Fruit fly (Drosophila melanogaster) whole organism, prepupa: ENCODE measurements around the gene Obp99c.
A peak's percentile ranks its signal among the peaks of the same experiment; 100 is the strongest.

Source experiments
- CG11902 ChIP-seq: fragments of 200-800 bp; sonication (Bioruptor generic); optimal IDR thresholded peaks from 3 replicates; lab custom pipeline; 2016; ENCODE audit warnings: missing biosample characterization, missing genetic modification characterization
- CG15336 ChIP-seq: fragments of 200-800 bp; sonication (Bioruptor generic); IDR thresholded peaks from 2 replicates; pipeline ENCODE4 v1.3.6; 2022; ENCODE audit warnings: missing biosample characterization, missing genetic modification characterization
- CG3032 ChIP-seq: fragments of 200-800 bp; optimal IDR thresholded peaks from 2 replicates; lab custom pipeline; 2019; ENCODE audit warnings: missing biosample characterization, mild to moderate bottlenecking, missing genetic modification characterization, moderate library complexity
- CG31627 ChIP-seq: fragments of 200-800 bp; sonication (Bioruptor generic); optimal IDR thresholded peaks from 3 replicates; lab custom pipeline; 2016; ENCODE audit warnings: missing biosample characterization, missing genetic modification characterization
- CG4318 ChIP-seq: fragments of 200-800 bp; sonication (Bioruptor generic); optimal IDR thresholded peaks from 3 replicates; lab custom pipeline; 2017; ENCODE audit warnings: missing biosample characterization, mild to moderate bottlenecking, missing genetic modification characterization
- CG6792 ChIP-seq: fragments of 200-800 bp; sonication (Bioruptor generic); optimal IDR thresholded peaks from 3 replicates; lab custom pipeline; 2016; ENCODE audit warnings: missing biosample characterization, missing genetic modification characterization
- CG6854 ChIP-seq: fragments of 200-800 bp; sonication (Bioruptor generic); optimal IDR thresholded peaks from 2 replicates; lab custom pipeline; 2017; ENCODE audit warnings: missing biosample characterization, mild to moderate bottlenecking, missing genetic modification characterization
- CG9139 ChIP-seq: fragments of 200-800 bp; sonication (Bioruptor generic); optimal IDR thresholded peaks from 3 replicates; lab custom pipeline; 2017; ENCODE audit warnings: missing biosample characterization, mild to moderate bottlenecking, missing genetic modification characterization
- Eip93F ChIP-seq: fragments of 200-800 bp; sonication (Bioruptor generic); optimal IDR thresholded peaks from 2 replicates; lab custom pipeline; 2016; ENCODE audit warnings: missing biosample characterization, mild to moderate bottlenecking, missing genetic modification characterization
- Hr4 ChIP-seq: fragments of 200-800 bp; sonication (Bioruptor generic); optimal IDR thresholded peaks from 3 replicates; lab custom pipeline; 2016; ENCODE audit warnings: missing biosample characterization, missing genetic modification characterization
- achi ChIP-seq: fragments of 200-800 bp; sonication (Bioruptor generic); optimal IDR thresholded peaks from 3 replicates; lab custom pipeline; 2016; ENCODE audit warnings: missing biosample characterization, missing genetic modification characterization
- net ChIP-seq: fragments of 200-800 bp; sonication (Bioruptor generic); optimal IDR thresholded peaks from 3 replicates; lab custom pipeline; 2016; ENCODE audit warnings: missing biosample characterization, missing genetic modification characterization
- spab ChIP-seq: fragments of 200-800 bp; sonication (Bioruptor generic); optimal IDR thresholded peaks from 2 replicates; lab custom pipeline; 2017; ENCODE audit warnings: missing biosample characterization, mild to moderate bottlenecking, missing genetic modification characterization, missing genetic modification reagents
- svp ChIP-seq: fragments of 200-800 bp; sonication (Bioruptor generic); peaks from one replicate; lab custom pipeline; 2016; ENCODE audit warnings: missing biosample characterization, missing genetic modification characterization
- vri ChIP-seq: fragments of 200-800 bp; sonication (Bioruptor generic); optimal IDR thresholded peaks from 3 replicates; lab custom pipeline; 2016; ENCODE audit warnings: missing biosample characterization, mild to moderate bottlenecking, missing genetic modification characterization

Gene Obp99c

DNA sequence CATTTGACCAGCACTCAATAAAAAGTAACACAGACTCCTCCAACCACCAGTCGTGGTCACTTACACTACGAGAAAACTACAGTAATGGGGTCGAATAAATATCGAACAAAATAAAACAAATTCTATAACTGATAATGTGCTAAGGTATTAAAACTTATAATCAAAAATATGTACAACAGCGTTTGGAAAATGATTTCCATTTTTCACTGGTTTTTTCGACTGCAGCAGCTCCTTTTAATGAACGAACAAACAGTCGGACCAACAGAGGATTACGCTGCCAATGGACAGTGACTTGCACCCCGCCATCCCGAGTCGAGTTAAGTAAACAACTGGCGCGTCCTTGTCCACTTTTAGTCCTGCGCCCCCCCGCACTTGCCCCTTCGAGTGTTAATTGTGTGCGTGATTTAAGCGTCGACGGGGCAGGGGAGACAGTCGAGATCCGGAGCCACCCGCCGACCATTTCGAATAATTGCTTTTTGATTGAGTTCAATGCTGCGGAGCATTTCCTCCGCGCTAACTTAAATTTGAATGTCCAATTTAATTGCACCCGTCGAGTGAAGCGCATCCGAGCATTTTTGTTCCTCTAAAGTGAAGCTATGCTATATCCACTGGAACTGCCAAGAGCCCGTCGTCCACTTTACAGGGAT lies 24.8 kb downstream of the Obp99c start, which contains the start of gene ppk21:
TSS of gene ppk21 (plus strand) at position 597 of the 647 bp plus-strand sequence.
- no peak for TF ChIP-seq CG6792 (GFP tag; lab: Kevin White, UChicago)
- peak; percentile 29 for TF ChIP-seq svp
- TF ChIP-seq Hr4 (GFP tag; lab: Kevin White, UChicago): no peak
- no peak for TF ChIP-seq achi (GFP tag; lab: Kevin White, UChicago)
- TF ChIP-seq CG3032: no peak
- TF ChIP-seq vri (GFP tag; lab: Kevin White, UChicago): no peak

DNA sequence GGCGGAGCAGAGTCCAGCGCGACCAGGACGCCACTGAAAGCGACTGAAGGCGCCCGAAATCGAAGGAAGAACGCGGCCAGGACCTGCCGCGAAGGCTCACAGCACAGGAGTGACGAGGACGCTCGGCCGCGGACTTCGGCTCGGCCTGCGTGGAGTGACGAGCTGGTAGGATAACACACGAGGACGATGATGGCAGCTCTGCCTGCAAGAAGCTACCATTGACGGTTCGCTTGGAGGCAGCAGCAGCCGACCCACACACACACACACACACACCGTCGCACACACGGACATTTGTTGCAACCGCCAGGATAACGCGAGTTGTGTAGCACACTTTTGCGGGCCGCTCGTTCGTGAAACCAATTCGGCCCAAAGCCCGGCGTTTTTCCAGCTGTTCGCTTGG lies 29.2 kb downstream of the Obp99c start, which contains the start of gene Dop1R2:
TSS of gene Dop1R2 (minus strand) at position 35 of the 400 bp plus-strand sequence.
- TF ChIP-seq CG6854 (GFP tag; lab: Kevin White, UChicago) (no peak), CG4318 (GFP tag; lab: Kevin White, UChicago) (no peak), CG15336 (GFP tag; lab: Robert Waterston, UW) (no peak), CG11902 (no peak), spab (no peak)
- TF ChIP-seq, all 60 proteins: peak for 0

DNA sequence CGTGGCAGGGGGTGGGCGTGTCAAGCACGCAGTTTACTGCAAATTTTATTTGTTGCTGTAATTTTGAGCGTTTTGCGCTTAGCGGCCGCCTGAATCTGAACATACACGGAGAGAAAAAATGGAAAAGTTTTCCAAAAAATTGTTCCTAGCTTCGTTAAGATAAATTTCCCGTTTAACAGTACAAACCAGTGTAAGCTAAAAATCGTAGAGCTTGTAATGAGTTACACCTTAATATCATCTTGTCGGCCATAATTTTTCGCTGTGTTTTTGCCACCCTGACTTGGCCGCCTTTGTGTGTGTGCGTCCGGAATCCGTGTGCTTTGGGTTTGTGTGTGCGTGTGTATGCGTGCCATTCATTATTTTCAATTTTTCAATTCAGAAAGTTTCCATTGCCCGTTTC lies 37.6 kb downstream of the Obp99c start:
- no peak for TF ChIP-seq net (GFP tag; lab: Kevin White, UChicago)
- no peak for TF ChIP-seq Eip93F (GFP tag; lab: Kevin White, UChicago)
- no peak for TF ChIP-seq CG3032
- TF ChIP-seq CG9139 (GFP tag; lab: Kevin White, UChicago): no peak
- peak; percentile 12 for TF ChIP-seq CG31627 (GFP tag; lab: Kevin White, UChicago)
